Fruit fly (Drosophila melanogaster): Measurements from ENCODE around the gene CG43841.

Gene CG43841

DNA sequence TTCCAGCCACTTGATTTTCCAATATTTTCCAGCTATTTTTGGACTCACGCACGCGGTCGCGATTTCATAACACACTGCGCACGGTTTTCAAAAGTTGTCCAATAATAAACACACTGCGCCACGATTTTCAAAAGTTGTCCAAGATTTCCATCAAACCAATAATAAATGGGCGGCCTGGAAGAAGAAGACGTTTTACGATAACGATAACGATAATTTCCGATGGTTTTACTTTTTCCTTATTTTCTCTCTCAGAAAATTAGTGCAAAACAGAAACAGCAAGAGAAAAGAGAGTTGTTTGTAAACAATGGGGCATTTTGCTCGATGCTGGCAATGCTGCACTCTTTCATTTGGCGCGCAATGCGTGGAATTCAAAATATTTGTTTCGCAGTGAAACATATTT, 29.5 kb upstream of the CG43841 start, which contains the start of gene Nt5b (continued):
- TF ChIP-seq Pdp1 (GFP tag; optimal IDR thresholded peaks at IDR 0.05) (peak in 1 of 2 experiments; percentile 74), knrl (GFP tag; IDR thresholded peaks at IDR 0.05; ENCODE audit: partially characterized antibody) (peak; percentile 34; the same call in 1 of the 3 replicates), pzg (GFP tag; optimal IDR thresholded peaks at IDR 0.05) (peak; percentile 17), gsb-n (tag; optimal IDR thresholded peaks at IDR 0.05) (no peak), CG4328 (GFP tag; optimal IDR thresholded peaks at IDR 0.05) (no peak), Nf-YC (tag; optimal IDR thresholded peaks at IDR 0.05) (no peak), psq (GFP tag; optimal IDR thresholded peaks at IDR 0.05) (peak; percentile 45), CG9215 (GFP tag; IDR thresholded peaks at IDR 0.05) (peak; percentile 86), stwl (tag; optimal IDR thresholded peaks at IDR 0.05) (peak; percentile 66), C15 (GFP tag; IDR thresholded peaks at IDR 0.05) (no peak), vnd (GFP tag; IDR thresholded peaks at IDR 0.05; ENCODE audit: partially characterized antibody) (0 out of 3 replicates have a peak, but pooled peaks have one; percentile 46), CG34224 (GFP tag; IDR thresholded peaks at IDR 0.05; ENCODE audit: partially characterized antibody) (peak; percentile 15; the same call in 1 of the 3 replicates), CG1529 (GFP tag; optimal IDR thresholded peaks at IDR 0.05) (no peak), CrebB (tag; optimal IDR thresholded peaks at IDR 0.05) (no peak), gfzf (GFP tag; optimal IDR thresholded peaks at IDR 0.05) (no peak), CG18476 (GFP tag; optimal IDR thresholded peaks at IDR 0.05) (no peak), hbn (GFP tag; IDR thresholded peaks at IDR 0.05; ENCODE audit: partially characterized antibody) (no peak), CG17361 (GFP tag; IDR thresholded peaks at IDR 0.05) (no peak), Scr (GFP tag; IDR thresholded peaks at IDR 0.05; ENCODE audit: partially characterized antibody) (peak; percentile 36; the same call in 1 of the 2 replicates), ato (GFP tag; IDR thresholded peaks at IDR 0.05; ENCODE audit: partially characterized antibody) (no peak), ase (GFP tag; IDR thresholded peaks at IDR 0.05) (no peak), CG18619 (GFP tag; optimal IDR thresholded peaks at IDR 0.05) (no peak), Dref (GFP tag; IDR thresholded peaks at IDR 0.05) (peak; percentile 60), vvl (GFP tag; IDR thresholded peaks at IDR 0.05) (no peak), Dad (GFP tag; optimal IDR thresholded peaks at IDR 0.05) (no peak), Dip2 (GFP tag; IDR thresholded peaks at IDR 0.05) (no peak), prd (optimal IDR thresholded peaks at IDR 0.05) (no peak), prd (GFP tag; IDR thresholded peaks at IDR 0.05) (no peak), Med (GFP tag) (no peak), CG8290 (GFP tag; optimal IDR thresholded peaks at IDR 0.05) (peak; percentile 28), CG8290 (tag; optimal IDR thresholded peaks at IDR 0.05) (peak in 1 of 2 experiments; percentile 4), trh (GFP tag; optimal IDR thresholded peaks at IDR 0.05) (no peak), tx (GFP tag; optimal IDR thresholded peaks at IDR 0.05) (no peak), CG8281 (tag; optimal IDR thresholded peaks at IDR 0.05) (no peak), BEAF-32 (GFP tag; optimal IDR thresholded peaks at IDR 0.05) (peak; percentile 25), lab (GFP tag; optimal IDR thresholded peaks at IDR 0.05) (no peak), dmrt99B (tag; optimal IDR thresholded peaks at IDR 0.05) (no peak), CG6791 (GFP tag; IDR thresholded peaks at IDR 0.05; ENCODE audit: partially characterized antibody) (peak; percentile 65; the same call in 1 of the 3 replicates), tna (GFP tag; IDR thresholded peaks at IDR 0.05; ENCODE audit: partially characterized antibody) (peak; percentile 23; the same call in 1 of the 2 replicates), CG9437 (GFP tag; optimal IDR thresholded peaks at IDR 0.05) (no peak), CG6175 (GFP tag; IDR thresholded peaks at IDR 0.05) (no peak), btn (GFP tag; optimal IDR thresholded peaks at IDR 0.05) (no peak), CG13287 (GFP tag; IDR thresholded peaks at IDR 0.05; ENCODE audit: partially characterized antibody) (peak; percentile 65), sna (GFP tag; IDR thresholded peaks at IDR 0.05; ENCODE audit: partially characterized antibody) (peak; percentile 19; the same call in 1 of the 2 replicates), CG15269 (tag; optimal IDR thresholded peaks at IDR 0.05) (no peak), CG10147 (GFP tag; optimal IDR thresholded peaks at IDR 0.05) (no peak), CG31441 (GFP tag; IDR thresholded peaks at IDR 0.05) (no peak), sob (GFP tag; IDR thresholded peaks at IDR 0.05) (no peak), Dp (GFP tag; optimal IDR thresholded peaks at IDR 0.05) (peak; percentile 79), B-H1 (GFP tag; IDR thresholded peaks at IDR 0.05) (no peak)

Data from whole organism, embryonic.